Worm (Caenorhabditis elegans) whole organism, young adult: Measurements from ENCODE around the gene trx-3.

Source experiments
- B0336.3 ChIP-seq: fragments of 200-800 bp; sonication (Bioruptor generic); IDR thresholded peaks from 2 replicates; pipeline ENCODE4 v1.3.6; 2022; ENCODE audit warnings: missing genetic modification characterization, missing compliant biosample characterization
- C06A6.2 ChIP-seq: fragments of 200-800 bp; sonication (Bioruptor generic); conservative IDR thresholded peaks from 2 replicates; pipeline ENCODE4 v1.3.6; 2022; ENCODE audit warnings: missing genetic modification characterization, missing compliant biosample characterization
- F10E7.11 ChIP-seq: sonication (generic microtip); optimal IDR thresholded peaks from 2 replicates; lab custom pipeline; 2017; ENCODE audit warnings: mild to moderate bottlenecking, missing genetic modification characterization, moderate library complexity, missing compliant biosample characterization
- F22D6.2 ChIP-seq: sonication (generic microtip); optimal IDR thresholded peaks from 2 replicates; lab custom pipeline; 2016; ENCODE audit warnings: mild to moderate bottlenecking, missing genetic modification characterization, missing compliant biosample characterization
- F39B2.1 ChIP-seq: fragments of 200-800 bp; sonication (Bioruptor generic); IDR thresholded peaks from 2 replicates; pipeline ENCODE4 v1.3.6; 2022; ENCODE audit warnings: missing genetic modification reagents, missing genetic modification characterization, missing compliant biosample characterization
- F49E8.2 ChIP-seq: sonication (generic microtip); optimal IDR thresholded peaks from 3 replicates; lab custom pipeline; 2017; ENCODE audit warnings: missing genetic modification characterization, mild to moderate bottlenecking, missing compliant biosample characterization, antibody characterized with exemption, moderate library complexity; ENCODE audit not compliant: insufficient read depth
- T26A5.8 ChIP-seq: sonication (generic microtip); optimal IDR thresholded peaks from 2 replicates; lab custom pipeline; 2016; ENCODE audit warnings: missing genetic modification characterization, missing compliant biosample characterization
- Y95B8A.8 ChIP-seq: fragments of 200-800 bp; sonication (Bioruptor generic); IDR thresholded peaks from 2 replicates; pipeline ENCODE4 v1.3.6; 2022; ENCODE audit warnings: missing genetic modification reagents, missing genetic modification characterization, missing compliant biosample characterization
- ZK185.1 ChIP-seq: sonication (generic microtip); optimal IDR thresholded peaks from 2 replicates; lab custom pipeline; 2016; ENCODE audit warnings: mild to moderate bottlenecking, missing genetic modification characterization, missing compliant biosample characterization; ENCODE audit not compliant: poor library complexity, severe bottlenecking
- athp-1 ChIP-seq: sonication (generic microtip); optimal IDR thresholded peaks from 2 replicates; lab custom pipeline; 2017; ENCODE audit warnings: mild to moderate bottlenecking, missing genetic modification characterization, missing compliant biosample characterization
- attf-3 ChIP-seq: fragments of 200-800 bp; sonication (Bioruptor generic); conservative IDR thresholded peaks from 2 replicates; pipeline ENCODE4 v1.3.6; 2022; ENCODE audit warnings: missing genetic modification reagents, missing genetic modification characterization, missing compliant biosample characterization
- ceh-100 ChIP-seq: fragments of 200-800 bp; sonication (Bioruptor generic); IDR thresholded peaks from 2 replicates; pipeline ENCODE4 v1.3.6; 2022; ENCODE audit warnings: missing genetic modification reagents, missing genetic modification characterization, missing compliant biosample characterization
- ceh-27 ChIP-seq: fragments of 200-800 bp; sonication (Bioruptor generic); optimal IDR thresholded peaks from 2 replicates; lab custom pipeline; 2018; ENCODE audit warnings: mild to moderate bottlenecking, missing genetic modification characterization, moderate library complexity, missing compliant biosample characterization
- ceh-91 ChIP-seq: fragments of 200-800 bp; sonication (Bioruptor generic); IDR thresholded peaks from 2 replicates; pipeline ENCODE4 v1.3.6; 2022; ENCODE audit warnings: missing genetic modification reagents, missing genetic modification characterization, missing compliant biosample characterization
- chd-7 ChIP-seq: sonication (generic microtip); optimal IDR thresholded peaks from 2 replicates; lab custom pipeline; 2016; ENCODE audit warnings: mild to moderate bottlenecking, missing genetic modification characterization, moderate library complexity, missing compliant biosample characterization
- efl-1 ChIP-seq: fragments of 150-350 bp; optimal IDR thresholded peaks from 2 replicates; lab custom pipeline; 2014; ENCODE audit warnings: missing biosample characterization, missing genetic modification reagents, missing genetic modification characterization
- egl-44 ChIP-seq: fragments of 200-800 bp; sonication (Bioruptor generic); IDR thresholded peaks from 2 replicates; pipeline ENCODE4 v1.3.6; 2022; ENCODE audit warnings: missing genetic modification reagents, missing genetic modification characterization, missing compliant biosample characterization
- egrh-3 ChIP-seq: fragments of 200-800 bp; sonication (Bioruptor generic); IDR thresholded peaks from 2 replicates; pipeline ENCODE4 v1.3.6; 2022; ENCODE audit warnings: missing genetic modification reagents, missing genetic modification characterization, missing compliant biosample characterization
- gei-17 ChIP-seq: fragments of 200-800 bp; sonication (Bioruptor generic); optimal IDR thresholded peaks from 2 replicates; lab custom pipeline; 2018; ENCODE audit warnings: mild to moderate bottlenecking, missing genetic modification characterization, missing compliant biosample characterization
- him-1 ChIP-seq: sonication (generic microtip); optimal IDR thresholded peaks from 2 replicates; lab custom pipeline; 2016; ENCODE audit warnings: missing genotype, missing genetic modification reagents, missing genetic modification characterization, missing compliant biosample characterization
- hsf-1 ChIP-seq: fragments of 200-800 bp; sonication (Bioruptor generic); IDR thresholded peaks from 2 replicates; pipeline ENCODE4 v1.3.6; 2022; ENCODE audit warnings: missing genetic modification reagents, missing genetic modification characterization, missing compliant biosample characterization
- let-526 ChIP-seq: fragments of 200-800 bp; sonication (Bioruptor generic); IDR thresholded peaks from 2 replicates; pipeline ENCODE4 v1.3.6; 2022; ENCODE audit warnings: missing genetic modification reagents, missing genetic modification characterization, missing compliant biosample characterization
- let-607 ChIP-seq, 2 experiments: fragments of 200-800 bp in 1 of 2; sonication (Bioruptor generic) in 1 of 2; sonication (generic microtip) in 1 of 2; optimal IDR thresholded peaks; 2 replicates each; lab custom pipeline; 2016 to 2018; ENCODE audit warnings: mild to moderate bottlenecking in 2 of 2, missing compliant biosample characterization in 2 of 2, missing genetic modification characterization in 2 of 2, moderate library complexity in 2 of 2, missing genotype in 1 of 2
- lin-40 ChIP-seq: sonication (generic microtip); optimal IDR thresholded peaks from 2 replicates; lab custom pipeline; 2016; ENCODE audit warnings: missing genetic modification characterization, mild to moderate bottlenecking, missing compliant biosample characterization, missing genotype, missing genetic modification reagents
- lin-54 ChIP-seq: fragments of 200-800 bp; sonication (Bioruptor generic); optimal IDR thresholded peaks from 2 replicates; lab custom pipeline; 2018; ENCODE audit warnings: mild to moderate bottlenecking, missing genetic modification characterization, missing compliant biosample characterization
- madf-6 ChIP-seq: fragments of 200-800 bp; sonication (Bioruptor generic); IDR thresholded peaks from 2 replicates; pipeline ENCODE4 v1.3.6; 2022; ENCODE audit warnings: missing genetic modification reagents, missing genetic modification characterization, missing compliant biosample characterization
- mcd-1 ChIP-seq: fragments of 200-800 bp; sonication (Bioruptor generic); IDR thresholded peaks from 2 replicates; pipeline ENCODE4 v1.3.6; 2022; ENCODE audit warnings: missing genetic modification reagents, missing genetic modification characterization, missing compliant biosample characterization
- mes-4 ChIP-seq: sonication (generic microtip); optimal IDR thresholded peaks from 2 replicates; lab custom pipeline; 2016; ENCODE audit warnings: missing genotype, missing genetic modification characterization, missing compliant biosample characterization
- mxl-1 ChIP-seq: sonication (generic microtip); optimal IDR thresholded peaks from 2 replicates; lab custom pipeline; 2016; ENCODE audit warnings: missing genetic modification characterization, missing compliant biosample characterization
- nfya-2 ChIP-seq: fragments of 200-800 bp; sonication (Bioruptor generic); IDR thresholded peaks from 2 replicates; pipeline ENCODE4 v1.3.6; 2022; ENCODE audit warnings: missing genetic modification reagents, missing genetic modification characterization, missing compliant biosample characterization
- nfyb-1 ChIP-seq: fragments of 200-800 bp; sonication (Bioruptor generic); IDR thresholded peaks from 2 replicates; pipeline ENCODE4 v1.3.6; 2022; ENCODE audit warnings: missing genetic modification reagents, missing genetic modification characterization, missing compliant biosample characterization
- nhr-27 ChIP-seq: fragments of 200-800 bp; sonication (Bioruptor generic); optimal IDR thresholded peaks from 2 replicates; lab custom pipeline; 2018; ENCODE audit warnings: mild to moderate bottlenecking, missing genetic modification characterization, moderate library complexity, missing compliant biosample characterization
- pbrm-1 ChIP-seq: fragments of 200-800 bp; sonication (Bioruptor generic); IDR thresholded peaks from 2 replicates; pipeline ENCODE4 v1.3.6; 2022; ENCODE audit warnings: missing genetic modification reagents, missing genetic modification characterization, missing compliant biosample characterization
- rcor-1 ChIP-seq: fragments of 200-800 bp; sonication (Bioruptor generic); IDR thresholded peaks from 2 replicates; pipeline ENCODE4 v1.3.6; 2022; ENCODE audit warnings: missing genetic modification reagents, missing genetic modification characterization, missing compliant biosample characterization
- repo-1 ChIP-seq: sonication (generic microtip); optimal IDR thresholded peaks from 2 replicates; lab custom pipeline; 2017; ENCODE audit warnings: mild to moderate bottlenecking, missing genetic modification characterization, missing compliant biosample characterization
- snpc-3.4 ChIP-seq: sonication (generic microtip); optimal IDR thresholded peaks from 2 replicates; lab custom pipeline; 2017; ENCODE audit warnings: missing genetic modification characterization, mild to moderate bottlenecking, missing compliant biosample characterization, antibody characterized with exemption, moderate library complexity, missing genotype, missing genetic modification reagents
- snpc-4 ChIP-seq, 5 experiments: fragments of 150-350 bp in 1 of 5; sonication (generic microtip) in 4 of 5; optimal IDR thresholded peaks; 2 replicates each; lab custom pipeline; 2014 to 2018; ENCODE audit warnings: missing genetic modification characterization in 5 of 5, missing biosample characterization in 3 of 5, antibody characterized with exemption in 2 of 5, mild to moderate bottlenecking in 2 of 5, missing compliant biosample characterization in 2 of 5, missing genotype in 2 of 5, moderate library complexity in 2 of 5, missing genetic modification reagents in 1 of 5
- somi-1 ChIP-seq: fragments of 200-800 bp; sonication (Bioruptor generic); optimal IDR thresholded peaks from 2 replicates; lab custom pipeline; 2018; ENCODE audit warnings: mild to moderate bottlenecking, missing genetic modification characterization, missing compliant biosample characterization
- tbp1 ChIP-seq: fragments of 200-800 bp; sonication (Bioruptor generic); optimal IDR thresholded peaks from 2 replicates; lab custom pipeline; 2018; ENCODE audit warnings: mild to moderate bottlenecking, missing genetic modification characterization, missing compliant biosample characterization
- xnd-1 ChIP-seq: sonication (generic microtip); optimal IDR thresholded peaks from 2 replicates; lab custom pipeline; 2016; ENCODE audit warnings: missing genotype, missing genetic modification reagents, missing genetic modification characterization, missing compliant biosample characterization
- zfh-2 ChIP-seq: fragments of 200-800 bp; sonication (Bioruptor generic); conservative IDR thresholded peaks from 2 replicates; pipeline ENCODE4 v1.3.6; 2022; ENCODE audit warnings: missing genetic modification reagents, missing genetic modification characterization, missing compliant biosample characterization
- ztf-25 ChIP-seq: fragments of 200-800 bp; sonication (Bioruptor generic); IDR thresholded peaks from 2 replicates; pipeline ENCODE4 v1.3.6; 2022; ENCODE audit warnings: missing genetic modification reagents, missing genetic modification characterization, missing compliant biosample characterization
- ztf-3 ChIP-seq: fragments of 200-800 bp; sonication (Bioruptor generic); optimal IDR thresholded peaks from 2 replicates; lab custom pipeline; 2018; ENCODE audit warnings: mild to moderate bottlenecking, missing genetic modification characterization, missing compliant biosample characterization
- ztf-6 ChIP-seq: fragments of 200-800 bp; sonication (Bioruptor generic); IDR thresholded peaks from 2 replicates; pipeline ENCODE4 v1.3.6; 2022; ENCODE audit warnings: missing genetic modification reagents, missing genetic modification characterization, missing compliant biosample characterization

trx-3 gene

ce11 chrIV:4511259-4511890 lies 24.5 kb downstream of the trx-3 start, which contains the start of the genes rfth-1 and ZK180.8 (continued):
- TF ChIP-seq egrh-3 (GFP tag; lab: Robert Waterston, UW) (no peak), mes-4 (no peak), nfya-2 (GFP tag; lab: Robert Waterston, UW) (no peak), pbrm-1 (GFP tag; lab: Robert Waterston, UW) (0 out of 2 replicates have a peak, but pooled peaks have one; percentile 29), Y95B8A.8 (GFP tag; lab: Robert Waterston, UW) (no peak), T26A5.8 (tag; lab: Kevin White, UChicago) (no peak), nfyb-1 (peak; percentile 47; the same call in 1 of the 2 replicates), nhr-27 (no peak), somi-1 (GFP tag; lab: Kevin White, UChicago) (peak; percentile 13), F39B2.1 (GFP tag; lab: Robert Waterston, UW) (0 out of 2 replicates have a peak, but pooled peaks have one; percentile 57), chd-7 (peak; percentile 28), zfh-2 (GFP tag; lab: Robert Waterston, UW) (no peak), egl-44 (GFP tag; lab: Robert Waterston, UW) (no peak), C06A6.2 (GFP tag; lab: Robert Waterston, UW) (no peak), F49E8.2 (tag; lab: Kevin White, UChicago) (peak; percentile 28), tbp1 (no peak), mcd-1 (GFP tag; lab: Robert Waterston, UW) (peak; percentile 21; the same call in 1 of the 2 replicates), him-1 (tag; lab: Kevin White, UChicago) (peak; percentile 14), attf-3 (GFP tag; lab: Robert Waterston, UW) (0 out of 2 replicates have a peak, but pooled peaks have one; percentile 10), B0336.3 (peak; percentile 50; the same call in 1 of the 2 replicates), madf-6 (GFP tag; lab: Robert Waterston, UW) (peak; percentile 48), gei-17 (GFP tag; lab: Kevin White, UChicago) (peak; percentile 10)
- TF ChIP-seq, all 124 proteins: peak for 21

ce11 chrIV:4513269-4513819 lies 26.5 kb downstream of the trx-3 start, which contains the start of gene sar-1:
TSS of gene sar-1 (minus strand) at chrIV:4513319.
- 0 out of 2 replicates have a peak, but pooled peaks have one; percentile 43 for TF ChIP-seq ceh-91
- TF ChIP-seq let-607 (tag; optimal IDR thresholded peaks at IDR 0.05; lab: Kevin White, UChicago): peak; percentile 98
- TF ChIP-seq hsf-1 (GFP tag; lab: Robert Waterston, UW): peak; percentile 61; the same call in 1 of the 2 replicates
- peak; percentile 9 for TF ChIP-seq athp-1 (tag; lab: Kevin White, UChicago)
- TF ChIP-seq ztf-3: no peak
- peak; percentile 55; the same call in 1 of the 2 replicates for TF ChIP-seq egl-44 (GFP tag; lab: Robert Waterston, UW)
- TF ChIP-seq repo-1: peak; percentile 39
- TF ChIP-seq xnd-1 (tag; lab: Kevin White, UChicago): peak; percentile 58
- 0 out of 2 replicates have a peak, but pooled peaks have one; percentile 7 for TF ChIP-seq let-526 (GFP tag; lab: Robert Waterston, UW)
- TF ChIP-seq mxl-1 (tag; lab: Kevin White, UChicago): no peak
- TF ChIP-seq F10E7.11 (tag; lab: Kevin White, UChicago): no peak
- peak; percentile 32 for TF ChIP-seq F22D6.2
- peak; percentile 56; the same call in 1 of the 2 replicates for TF ChIP-seq ceh-100 (GFP tag; lab: Robert Waterston, UW)
- peak; percentile 2 for TF ChIP-seq snpc-3.4 (tag; lab: Kevin White, UChicago)
- no peak for TF ChIP-seq ztf-6
- peak; percentile 88 for TF ChIP-seq mcd-1 (GFP tag; lab: Robert Waterston, UW)
- peak; percentile 84 for TF ChIP-seq zfh-2 (GFP tag; lab: Robert Waterston, UW)
- TF ChIP-seq lin-54: peak; percentile 79
- TF ChIP-seq lin-40 (tag; lab: Kevin White, UChicago): peak; percentile 86
- TF ChIP-seq snpc-4 (GFP tag; optimal IDR thresholded peaks at IDR 0.05; lab: Kevin White, UChicago): no peak
- TF ChIP-seq snpc-4 (tag; optimal IDR thresholded peaks at IDR 0.05; lab: Kevin White, UChicago): peak in 2 of 4 experiments; percentile 65 to 70
- TF ChIP-seq ztf-25 (GFP tag; lab: Robert Waterston, UW): no peak
- peak; percentile 74 for TF ChIP-seq B0336.3
- TF ChIP-seq efl-1 (GFP tag; lab: Kevin White, UChicago): peak; percentile 55
- peak; percentile 16 for TF ChIP-seq ceh-27
- no peak for TF ChIP-seq ZK185.1 (tag; lab: Kevin White, UChicago)
- peak; percentile 53 for TF ChIP-seq rcor-1 (GFP tag; lab: Robert Waterston, UW)
